Worm (Caenorhabditis elegans) whole organism, mixed stage, embryonic: ENCODE measurements around the gene C15F1.2.

ENCODE experiments used
- ceh-39 ChIP-seq: fragments of 150-350 bp; optimal IDR thresholded peaks from 2 replicates; lab custom pipeline; 2014; ENCODE audit warnings: missing biosample characterization, missing genetic modification characterization
- drap-1 ChIP-seq: fragments of 200-800 bp; sonication (Bioruptor generic); optimal IDR thresholded peaks from 3 replicates; lab custom pipeline; 2018; ENCODE audit warnings: mild to moderate bottlenecking, missing genetic modification characterization, missing compliant biosample characterization
- elt-1 ChIP-seq: sonication (generic microtip); optimal IDR thresholded peaks from 2 replicates; lab custom pipeline; 2017; ENCODE audit warnings: missing genetic modification characterization, mild to moderate bottlenecking, missing compliant biosample characterization, antibody characterized with exemption, moderate library complexity, borderline replicate concordance; ENCODE audit not compliant: insufficient read depth
- elt-3 ChIP-seq: fragments of 150-350 bp; optimal IDR thresholded peaks from 2 replicates; lab custom pipeline; 2014; ENCODE audit warnings: missing biosample characterization, missing genetic modification characterization
- hlh-1 ChIP-seq: fragments of 150-350 bp; optimal IDR thresholded peaks from 2 replicates; lab custom pipeline; 2014; ENCODE audit warnings: missing biosample characterization, missing genetic modification reagents, missing genetic modification characterization
- nhr-12 ChIP-seq: fragments of 150-350 bp; optimal IDR thresholded peaks from 2 replicates; lab custom pipeline; 2014; ENCODE audit warnings: missing biosample characterization, missing genetic modification characterization
- nhr-2 ChIP-seq: fragments of 150-350 bp; optimal IDR thresholded peaks from 2 replicates; lab custom pipeline; 2014; ENCODE audit warnings: missing biosample characterization, missing genetic modification characterization
- snpc-4 ChIP-seq: fragments of 150-350 bp; optimal IDR thresholded peaks from 2 replicates; lab custom pipeline; 2014; ENCODE audit warnings: missing biosample characterization, missing genetic modification characterization
- sptf-1 ChIP-seq: sonication (generic microtip); optimal IDR thresholded peaks from 2 replicates; lab custom pipeline; 2017; ENCODE audit warnings: mild to moderate bottlenecking, missing genetic modification characterization, moderate library complexity, missing compliant biosample characterization
- tbx-8 ChIP-seq: fragments of 200-800 bp; sonication (Bioruptor generic); optimal IDR thresholded peaks from 2 replicates; lab custom pipeline; 2018; ENCODE audit warnings: mild to moderate bottlenecking, missing genetic modification characterization, moderate library complexity, missing compliant biosample characterization
- ztf-11 ChIP-seq: fragments of 150-350 bp; optimal IDR thresholded peaks from 2 replicates; lab custom pipeline; 2014; ENCODE audit warnings: missing biosample characterization, missing genetic modification characterization

DNA sequence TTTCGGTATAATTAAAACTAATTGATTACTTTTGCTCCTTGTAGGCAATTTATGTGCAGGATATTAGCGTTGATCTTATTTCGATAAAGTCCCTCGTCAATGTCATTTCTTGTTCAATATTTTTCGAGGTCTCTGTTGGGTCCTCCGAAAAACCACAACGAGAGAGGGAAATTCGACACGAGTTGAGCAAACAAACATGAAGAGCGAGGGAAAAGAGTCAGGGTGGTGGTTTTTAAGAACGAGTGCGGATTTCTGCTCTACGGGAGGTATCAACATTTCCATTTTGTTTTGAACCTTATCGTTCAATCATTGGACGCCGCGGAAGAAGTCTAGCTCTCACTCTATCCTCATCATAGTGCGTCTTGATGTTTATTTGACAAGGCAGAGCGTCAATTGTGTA lies 45.0 kb upstream of the C15F1.2 start:
- TF ChIP-seq tbx-8 (no peak), ztf-11 (no peak), snpc-4 (tag; lab: Kevin White, UChicago) (no peak), hlh-1 (no peak), nhr-12 (no peak), elt-3 (tag; lab: Kevin White, UChicago) (no peak), nhr-2 (tag; lab: Kevin White, UChicago) (no peak), drap-1 (GFP tag; lab: Kevin White, UChicago) (no peak), sptf-1 (tag; lab: Kevin White, UChicago) (no peak), elt-1 (tag; lab: Kevin White, UChicago) (no peak), ceh-39 (tag; lab: Kevin White, UChicago) (no peak)
